Worm (Caenorhabditis elegans): ENCODE data around the gene atx-3.

atx-3 gene

DNA sequence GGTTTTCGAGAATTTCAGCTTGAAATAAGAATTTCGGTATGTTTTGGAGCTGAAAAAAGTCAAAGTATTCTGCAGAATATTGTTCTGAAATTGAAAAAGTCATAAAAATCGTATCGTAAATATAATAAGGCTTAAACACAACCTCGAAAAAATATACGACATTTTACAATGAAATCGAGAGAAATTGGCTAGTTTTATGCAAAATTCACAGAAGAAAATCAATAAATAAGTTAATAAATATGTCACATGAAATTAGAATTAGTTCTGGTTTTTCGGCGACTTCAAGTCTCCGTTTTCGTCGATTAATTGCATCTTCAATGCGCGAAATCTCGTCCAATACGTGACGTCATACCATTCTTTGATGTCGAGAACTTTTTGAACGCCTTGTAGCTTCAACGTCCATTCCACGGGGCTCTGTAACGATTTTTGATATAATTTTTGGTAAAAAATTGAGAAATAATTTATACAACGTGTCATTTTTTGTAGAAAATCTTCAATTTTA is at the start of gene atx-3:
atx-3 (minus strand) TSS at position 51 of the 502 bp plus-strand sequence.
- TF ChIP-seq elt-3 (tag; optimal IDR thresholded peaks at IDR 0.05) = peak in 1 of 6 experiments; percentile 19
- no peak for TF ChIP-seq efl-1 (optimal IDR thresholded peaks at IDR 0.05)
- peak in 1 of 2 experiments; percentile 4 for TF ChIP-seq efl-1 (GFP tag; optimal IDR thresholded peaks at IDR 0.05 in 1 of 2)
- TF ChIP-seq lir-3 (tag; optimal IDR thresholded peaks at IDR 0.05; ENCODE audit: poor library complexity) = no peak
- TF ChIP-seq blmp-1 (tag; optimal IDR thresholded peaks at IDR 0.05) = peak; percentile 56
- TF ChIP-seq nhr-85 (tag) = peak; percentile 54

DNA sequence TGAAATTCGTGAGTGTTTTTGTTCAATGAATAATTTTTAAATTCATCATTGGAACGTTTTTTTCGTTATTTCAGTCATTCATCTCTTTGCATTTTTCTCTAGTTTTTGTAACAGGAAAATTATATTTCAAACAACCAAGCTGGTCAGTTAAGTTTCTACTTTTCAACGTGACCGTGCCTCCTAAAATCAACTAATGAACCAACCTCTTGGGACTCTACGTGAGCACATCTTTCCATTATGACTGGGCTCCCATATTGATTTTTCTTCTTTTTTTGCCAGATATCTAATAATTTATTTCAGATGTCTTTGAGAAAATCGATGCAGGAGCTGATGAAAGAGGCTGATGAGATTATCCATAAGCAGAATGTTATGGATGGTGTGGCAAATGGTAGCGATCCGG is 48.3 kb upstream of the atx-3 start, which contains the start of gene C55A1.11:
C55A1.11 (plus strand) TSS at position 301 of the 400 bp plus-strand sequence.
- TF ChIP-seq efl-1 (optimal IDR thresholded peaks at IDR 0.05) (no peak), efl-1 (GFP tag; optimal IDR thresholded peaks at IDR 0.05 in 1 of 2) (peak in 1 of 2 experiments; percentile 32), blmp-1 (tag; optimal IDR thresholded peaks at IDR 0.05) (no peak)

- no peak for TF ChIP-seq dsc-1 (tag; optimal IDR thresholded peaks at IDR 0.05)
- TF ChIP-seq pax-3 (tag; optimal IDR thresholded peaks at IDR 0.05) = no peak
- no peak for TF ChIP-seq efl-1 (optimal IDR thresholded peaks at IDR 0.05)
- TF ChIP-seq efl-1 (GFP tag; optimal IDR thresholded peaks at IDR 0.05 in 1 of 2) = no peak
- TF ChIP-seq rnt-1 (tag; optimal IDR thresholded peaks at IDR 0.05) = no peak
- no peak for TF ChIP-seq skn-1 (tag; optimal IDR thresholded peaks at IDR 0.05)
- TF ChIP-seq unc-30 (tag; optimal IDR thresholded peaks at IDR 0.05) = no peak
- no peak for TF ChIP-seq unc-130 (tag; optimal IDR thresholded peaks at IDR 0.05)
- TF ChIP-seq nhr-47 (tag; optimal IDR thresholded peaks at IDR 0.05) = no peak
- no peak for TF ChIP-seq pag-3 (tag; optimal IDR thresholded peaks at IDR 0.05; ENCODE audit: borderline replicate concordance, insufficient read depth)
Observed at ce11 chrV:15621518-15621917, 44.3 kb upstream of the atx-3 start, which contains the start of gene C55A1.1. C55A1.1 (plus strand) TSS chrV:15621818.

DNA sequence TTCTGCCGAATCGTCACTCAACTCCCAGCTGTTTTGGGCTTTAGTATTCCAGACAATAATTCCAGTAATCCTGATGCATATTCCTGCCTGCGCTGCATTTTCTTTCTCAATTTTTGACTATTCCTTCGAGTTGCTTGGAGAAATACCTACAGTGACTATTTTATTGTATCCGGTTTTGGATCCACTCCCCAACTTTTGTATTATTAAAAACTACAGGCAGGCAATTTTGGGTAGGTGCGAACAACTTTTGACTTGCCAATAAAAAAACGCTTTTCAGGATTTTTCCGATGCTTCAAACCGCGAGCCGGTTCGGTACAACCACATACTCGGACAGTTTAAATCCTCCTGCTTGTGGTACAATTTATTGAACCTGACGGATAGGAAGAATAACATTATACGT is 37.3 kb upstream of the atx-3 start:
- TF ChIP-seq ztf-11 (tag; optimal IDR thresholded peaks at IDR 0.05) (no peak), nhr-11 (tag; optimal IDR thresholded peaks at IDR 0.05) (no peak), nhr-76 (tag; optimal IDR thresholded peaks at IDR 0.05) (no peak), hlh-17 (GFP tag; optimal IDR thresholded peaks at IDR 0.05; ENCODE audit: borderline replicate concordance) (no peak), alr-1 (tag; optimal IDR thresholded peaks at IDR 0.05; ENCODE audit: borderline replicate concordance) (no peak), ceh-90 (tag; optimal IDR thresholded peaks at IDR 0.05) (no peak), nhr-84 (tag; optimal IDR thresholded peaks at IDR 0.05) (no peak), tlp-1 (tag; optimal IDR thresholded peaks at IDR 0.05) (no peak), nhr-12 (tag; optimal IDR thresholded peaks at IDR 0.05) (no peak), grh-1 (GFP tag; IDR thresholded peaks at IDR 0.05) (no peak), blmp-1 (tag; optimal IDR thresholded peaks at IDR 0.05) (no peak), nhr-19 (GFP tag; conservative IDR thresholded peaks at IDR 0.05) (no peak), ces-1 (GFP tag; optimal IDR thresholded peaks at IDR 0.05) (no peak), aha-1 (tag; optimal IDR thresholded peaks at IDR 0.05) (no peak), sox-4 (tag; optimal IDR thresholded peaks at IDR 0.05) (no peak), dpl-1 (GFP tag; optimal IDR thresholded peaks at IDR 0.05) (no peak)

DNA sequence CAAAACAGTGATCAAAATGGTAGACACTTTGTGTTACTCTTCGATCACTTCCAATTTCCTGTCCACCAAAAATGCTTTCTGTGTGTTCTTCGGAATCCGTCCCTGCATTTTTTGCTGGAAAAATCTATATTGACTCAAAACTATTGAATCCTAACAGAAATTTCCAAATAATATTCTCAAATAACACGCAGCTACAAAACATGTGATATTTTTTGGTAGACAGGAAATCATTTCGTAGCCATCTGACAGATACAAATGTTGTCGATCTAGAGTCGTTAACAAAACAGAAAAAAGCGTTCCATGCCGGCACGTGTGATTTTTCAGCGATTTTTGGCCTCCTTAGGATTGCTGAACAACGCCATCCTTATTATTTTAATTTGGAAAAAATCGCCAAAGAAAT is 35.6 kb upstream of the atx-3 start, which contains the start of gene str-263:
str-263 (plus strand) TSS at position 301 of the 400 bp plus-strand sequence.
- TF ChIP-seq lir-3 (tag; optimal IDR thresholded peaks at IDR 0.05; ENCODE audit: poor library complexity) = no peak

DNA sequence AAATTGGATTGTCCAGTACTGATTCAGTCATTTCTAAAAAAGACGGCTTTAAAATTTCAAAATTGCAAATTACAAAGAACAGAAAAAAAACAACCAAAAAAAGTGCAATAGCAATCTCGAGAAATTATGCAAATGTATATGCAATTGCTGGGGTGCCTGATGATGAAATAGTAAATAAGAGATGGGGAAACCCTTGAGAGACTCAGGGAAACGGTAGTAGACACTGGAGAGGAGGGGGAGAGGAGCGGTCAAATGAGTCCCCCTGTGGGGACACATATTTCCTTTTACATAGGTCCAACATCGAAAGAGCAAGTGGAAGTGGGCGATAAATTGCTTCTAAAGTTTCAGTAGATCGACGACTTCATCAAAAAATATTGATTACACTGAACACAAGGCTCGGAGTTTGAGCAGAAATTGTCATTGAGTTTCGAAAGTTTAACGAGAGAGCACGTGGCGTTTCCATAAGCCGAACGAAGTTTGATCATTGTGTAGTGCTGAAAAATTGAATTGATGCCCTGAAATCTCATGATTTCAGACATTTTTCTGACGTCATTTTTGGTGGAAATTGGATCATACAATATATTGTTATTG is 33.2 kb upstream of the atx-3 start, which contains the start of the genes fbxa-153 and str-12:
fbxa-153 (minus strand) TSS at position 35 of the 591 bp plus-strand sequence.
str-12 (plus strand) TSS at position 541 of the 591 bp plus-strand sequence.
- TF ChIP-seq dpl-1 (GFP tag; optimal IDR thresholded peaks at IDR 0.05) = peak in 1 of 3 experiments; percentile 21
- peak; percentile 35 for TF ChIP-seq mep-1 (tag; optimal IDR thresholded peaks at IDR 0.05)
- TF ChIP-seq efl-1 (optimal IDR thresholded peaks at IDR 0.05) = peak in 1 of 2 experiments; percentile 1
- peak in 1 of 2 experiments; percentile 32 for TF ChIP-seq efl-1 (GFP tag; optimal IDR thresholded peaks at IDR 0.05 in 1 of 2)
- TF ChIP-seq unc-30 (tag; optimal IDR thresholded peaks at IDR 0.05) = no peak
- no peak for TF ChIP-seq nhr-237 (tag; optimal IDR thresholded peaks at IDR 0.05)
- TF ChIP-seq swsn-7 (tag; optimal IDR thresholded peaks at IDR 0.05) = peak; percentile 8
- peak; percentile 36 for TF ChIP-seq fkh-8 (tag; optimal IDR thresholded peaks at IDR 0.05)
- TF ChIP-seq blmp-1 (tag; optimal IDR thresholded peaks at IDR 0.05) = no peak
- TF ChIP-seq zag-1 (tag; optimal IDR thresholded peaks at IDR 0.05) = no peak
- TF ChIP-seq lin-35 (GFP tag; optimal IDR thresholded peaks at IDR 0.05) = peak in 1 of 2 experiments; percentile 11
- no peak for TF ChIP-seq egl-13 (tag; optimal IDR thresholded peaks at IDR 0.05)
- TF ChIP-seq F16B12.6 (tag; optimal IDR thresholded peaks at IDR 0.05) = no peak
- peak; percentile 28 for TF ChIP-seq isw-1 (GFP tag; IDR thresholded peaks at IDR 0.05)
- TF ChIP-seq dsc-1 (tag; optimal IDR thresholded peaks at IDR 0.05) = no peak
- peak in 1 of 3 experiments; percentile 28 for TF ChIP-seq ceh-82 (tag; optimal IDR thresholded peaks at IDR 0.05)

Data from whole organism, L1 larva.